Fruit fly (Drosophila melanogaster) whole organism, embryonic: Measurements from ENCODE around the gene se.

Experiments used
- Awh ChIP-seq: fragments of 200-800 bp; sonication (Bioruptor generic); IDR thresholded peaks from 2 replicates; pipeline ENCODE4, ENCODE4 v1.3.6; 2022; ENCODE audit warnings: missing biosample characterization, missing genetic modification characterization
- B-H2 ChIP-seq: fragments of 200-800 bp; sonication (Bioruptor generic); optimal IDR thresholded peaks from 2 replicates; lab custom pipeline; 2018; ENCODE audit warnings: missing biosample characterization, mild to moderate bottlenecking, missing genetic modification characterization
- Bgb ChIP-seq: fragments of 200-800 bp; sonication (Bioruptor generic); IDR thresholded peaks from 2 replicates; pipeline ENCODE4 v1.3.6; 2022; ENCODE audit warnings: missing biosample characterization, missing genetic modification characterization; ENCODE audit not compliant: partially characterized antibody
- CG10267 ChIP-seq: fragments of 200-800 bp; sonication (Bioruptor generic); optimal IDR thresholded peaks from 2 replicates; lab custom pipeline; 2018; ENCODE audit warnings: missing biosample characterization, mild to moderate bottlenecking, missing genetic modification characterization, moderate library complexity
- CG11723 ChIP-seq: fragments of 200-800 bp; sonication (Bioruptor generic); optimal IDR thresholded peaks from 2 replicates; lab custom pipeline; 2017; ENCODE audit warnings: missing biosample characterization, mild to moderate bottlenecking, missing genetic modification characterization
- CG12769 ChIP-seq: fragments of 200-800 bp; sonication (Bioruptor generic); optimal IDR thresholded peaks from 2 replicates; lab custom pipeline; 2019; ENCODE audit warnings: missing biosample characterization, mild to moderate bottlenecking, missing genetic modification characterization, moderate library complexity
- CG15011 ChIP-seq: fragments of 200-800 bp; sonication (Bioruptor generic); optimal IDR thresholded peaks from 3 replicates; lab custom pipeline; 2018; ENCODE audit warnings: missing biosample characterization, mild to moderate bottlenecking, missing genetic modification characterization
- CG15696 ChIP-seq: fragments of 200-800 bp; sonication (Bioruptor generic); optimal IDR thresholded peaks from 2 replicates; lab custom pipeline; 2019; ENCODE audit warnings: missing biosample characterization, mild to moderate bottlenecking, missing genetic modification characterization, moderate library complexity
- CG18476 ChIP-seq: fragments of 200-800 bp; sonication (Bioruptor generic); optimal IDR thresholded peaks from 2 replicates; lab custom pipeline; 2016; ENCODE audit warnings: missing biosample characterization, mild to moderate bottlenecking, missing genetic modification characterization
- CG18599 ChIP-seq: fragments of 200-800 bp; sonication (Bioruptor generic); optimal IDR thresholded peaks from 3 replicates; lab custom pipeline; 2017; ENCODE audit warnings: missing biosample characterization, missing genetic modification characterization, mild to moderate bottlenecking, moderate library complexity, missing genetic modification reagents
- CG3065 ChIP-seq: fragments of 200-800 bp; sonication (Bioruptor generic); optimal IDR thresholded peaks from 2 replicates; lab custom pipeline; 2016; ENCODE audit warnings: missing biosample characterization, missing genetic modification characterization
- CG32532 ChIP-seq: fragments of 200-800 bp; sonication (Bioruptor generic); IDR thresholded peaks from 2 replicates; pipeline ENCODE4 v1.3.6; 2022; ENCODE audit warnings: missing biosample characterization, missing genetic modification characterization
- CG3281 ChIP-seq: fragments of 200-800 bp; sonication (Bioruptor generic); optimal IDR thresholded peaks from 3 replicates; lab custom pipeline; 2017; ENCODE audit warnings: missing biosample characterization, mild to moderate bottlenecking, missing genetic modification characterization
- CG33213 ChIP-seq: fragments of 200-800 bp; sonication (Bioruptor generic); optimal IDR thresholded peaks from 3 replicates; lab custom pipeline; 2016; ENCODE audit warnings: missing biosample characterization, missing genetic modification characterization
- CG3407 ChIP-seq: fragments of 200-800 bp; sonication (Bioruptor generic); optimal IDR thresholded peaks from 2 replicates; lab custom pipeline; 2018; ENCODE audit warnings: missing biosample characterization, mild to moderate bottlenecking, missing genetic modification characterization
- CG6683 ChIP-seq: fragments of 200-800 bp; sonication (Bioruptor generic); optimal IDR thresholded peaks from 2 replicates; lab custom pipeline; 2017; ENCODE audit warnings: missing biosample characterization, mild to moderate bottlenecking, missing genetic modification characterization, missing genetic modification reagents
- CG7963 ChIP-seq: fragments of 200-800 bp; sonication (Bioruptor generic); IDR thresholded peaks from 3 replicates; pipeline ENCODE4 v1.3.6; 2022; ENCODE audit warnings: missing biosample characterization, missing genetic modification characterization; ENCODE audit not compliant: partially characterized antibody
- Deaf1 ChIP-seq: fragments of 200-800 bp; optimal IDR thresholded peaks from 3 replicates; lab custom pipeline; 2019; ENCODE audit warnings: missing biosample characterization, mild to moderate bottlenecking, missing genetic modification characterization, moderate library complexity
- H15 ChIP-seq: fragments of 200-800 bp; sonication (Bioruptor generic); IDR thresholded peaks from 3 replicates; pipeline ENCODE4 v1.3.6; 2022; ENCODE audit warnings: missing biosample characterization, missing genetic modification characterization
- H2.0 ChIP-seq: fragments of 200-800 bp; sonication (Bioruptor generic); IDR thresholded peaks from 2 replicates; pipeline ENCODE4 v1.3.6; 2022; ENCODE audit warnings: missing biosample characterization, missing genetic modification characterization
- Hmr ChIP-seq: fragments of 200-800 bp; sonication (Bioruptor generic); optimal IDR thresholded peaks from 3 replicates; lab custom pipeline; 2017; ENCODE audit warnings: mild to moderate bottlenecking, missing biosample characterization, missing genetic modification reagents, missing genetic modification characterization
- Hr3 ChIP-seq: fragments of 200-800 bp; sonication (Bioruptor generic); optimal IDR thresholded peaks from 3 replicates; lab custom pipeline; 2016; ENCODE audit warnings: missing biosample characterization, missing genetic modification characterization
- TFAM ChIP-seq: fragments of 200-800 bp; sonication (Bioruptor generic); optimal IDR thresholded peaks from 2 replicates; lab custom pipeline; 2017; ENCODE audit warnings: missing biosample characterization, missing genetic modification characterization, inconsistent platforms
- Trl ChIP-seq, 3 experiments: fragments of >200 bp in 2 of 3; fragments of 200-800 bp in 1 of 3; sonication (Bioruptor generic) in 1 of 3; optimal IDR thresholded peaks; 2 replicates in 1 of 3; 3 replicates in 2 of 3; lab custom pipeline; 2016 to 2017; ENCODE audit warnings: missing biosample characterization in 1 of 3, missing genetic modification characterization in 1 of 3
- Xrp1 ChIP-seq: fragments of 200-800 bp; sonication (Bioruptor generic); IDR thresholded peaks from 2 replicates; pipeline ENCODE4 v1.3.6; 2022; ENCODE audit warnings: missing biosample characterization, missing genetic modification characterization
- ac ChIP-seq: fragments of 200-800 bp; sonication (Bioruptor generic); optimal IDR thresholded peaks from 3 replicates; lab custom pipeline; 2017; ENCODE audit warnings: missing biosample characterization, mild to moderate bottlenecking, missing genetic modification characterization
- cad ChIP-seq: fragments of >200 bp; optimal IDR thresholded peaks from 2 replicates; lab custom pipeline; 2017; ENCODE audit warnings: missing biosample characterization, missing genetic modification characterization
- chm ChIP-seq: fragments of 200-800 bp; sonication (Bioruptor generic); IDR thresholded peaks from 2 replicates; pipeline ENCODE4 v1.3.6; 2022; ENCODE audit warnings: missing biosample characterization, missing genetic modification characterization
- cwo ChIP-seq: fragments of 200-800 bp; sonication (Bioruptor generic); optimal IDR thresholded peaks from 3 replicates; lab custom pipeline; 2017; ENCODE audit warnings: missing biosample characterization, missing genetic modification characterization, mild to moderate bottlenecking, moderate library complexity, missing genetic modification reagents
- dmrt11E ChIP-seq: fragments of 200-800 bp; sonication (Bioruptor generic); optimal IDR thresholded peaks from 3 replicates; lab custom pipeline; 2018; ENCODE audit warnings: missing biosample characterization, mild to moderate bottlenecking, missing genetic modification characterization, moderate library complexity
- fd64A ChIP-seq: fragments of 200-800 bp; sonication (Bioruptor generic); optimal IDR thresholded peaks from 3 replicates; lab custom pipeline; 2018; ENCODE audit warnings: missing biosample characterization, mild to moderate bottlenecking, missing genetic modification characterization
- gem ChIP-seq: fragments of 200-800 bp; sonication (Bioruptor generic); optimal IDR thresholded peaks from 2 replicates; lab custom pipeline; 2019; ENCODE audit warnings: missing biosample characterization, mild to moderate bottlenecking, missing genetic modification characterization, moderate library complexity
- gsb ChIP-seq: fragments of 200-800 bp; sonication (Bioruptor generic); IDR thresholded peaks from 2 replicates; pipeline ENCODE4 v1.3.6; 2022; ENCODE audit warnings: missing biosample characterization, missing genetic modification characterization
- hbn ChIP-seq: fragments of 200-800 bp; sonication (Bioruptor generic); IDR thresholded peaks from 2 replicates; pipeline ENCODE4 v1.3.6; 2022; ENCODE audit warnings: missing biosample characterization, missing genetic modification characterization; ENCODE audit not compliant: partially characterized antibody
- hkb ChIP-seq, 2 experiments: fragments of 200-800 bp in 1 of 2; fragments of >200 bp in 1 of 2; sonication (Bioruptor generic) in 1 of 2; IDR thresholded peaks in 1 of 2; optimal IDR thresholded peaks in 1 of 2; 2 replicates each; pipeline versions ENCODE4 v1.3.6 to Lab custom; 2017 to 2022; ENCODE audit warnings: missing biosample characterization in 1 of 2, missing genetic modification characterization in 1 of 2
- ken ChIP-seq: fragments of 200-800 bp; sonication (Bioruptor generic); IDR thresholded peaks from 3 replicates; pipeline ENCODE4 v1.3.6; 2022; ENCODE audit warnings: missing biosample characterization, missing genetic modification characterization
- mirr ChIP-seq: fragments of 200-800 bp; sonication (Bioruptor generic); optimal IDR thresholded peaks from 3 replicates; lab custom pipeline; 2018; ENCODE audit warnings: missing biosample characterization, mild to moderate bottlenecking, missing genetic modification characterization
- nom ChIP-seq: fragments of 200-800 bp; sonication (Bioruptor generic); optimal IDR thresholded peaks from 2 replicates; lab custom pipeline; 2017; ENCODE audit warnings: missing biosample characterization, missing genetic modification characterization, mild to moderate bottlenecking, moderate library complexity, missing genetic modification reagents
- otp ChIP-seq: fragments of 200-800 bp; sonication (Bioruptor generic); IDR thresholded peaks from 3 replicates; pipeline ENCODE4, ENCODE4 v1.3.6; 2022; ENCODE audit warnings: missing biosample characterization, missing genetic modification characterization
- prd ChIP-seq, 3 experiments: fragments of >200 bp in 2 of 3; fragments of 200-800 bp in 1 of 3; sonication (Bioruptor generic) in 1 of 3; optimal IDR thresholded peaks in 2 of 3; IDR thresholded peaks in 1 of 3; 2 replicates in 2 of 3; 3 replicates in 1 of 3; pipeline versions ENCODE4 v1.3.6 to Lab custom; 2017 to 2022; ENCODE audit warnings: missing biosample characterization in 1 of 3, missing genetic modification characterization in 1 of 3
- pros ChIP-seq: fragments of 200-800 bp; sonication (Bioruptor generic); optimal IDR thresholded peaks from 3 replicates; lab custom pipeline; 2019; ENCODE audit warnings: missing biosample characterization, mild to moderate bottlenecking, missing genetic modification characterization, moderate library complexity
- repo ChIP-seq: fragments of 200-800 bp; sonication (Bioruptor generic); optimal IDR thresholded peaks from 2 replicates; lab custom pipeline; 2016; ENCODE audit warnings: missing biosample characterization, missing genetic modification characterization
- sens ChIP-seq: fragments of 200-800 bp; sonication (Bioruptor generic); peaks from one replicate; lab custom pipeline; 2016; ENCODE audit warnings: missing biosample characterization, missing genetic modification characterization
- sim ChIP-seq: fragments of 200-800 bp; sonication (Bioruptor generic); IDR thresholded peaks from 2 replicates; pipeline ENCODE4 v1.3.6; 2022; ENCODE audit warnings: missing biosample characterization, missing genetic modification characterization
- slp2 ChIP-seq: fragments of 200-800 bp; sonication (Bioruptor generic); optimal IDR thresholded peaks from 2 replicates; lab custom pipeline; 2016; ENCODE audit warnings: missing biosample characterization, missing genetic modification characterization
- sr ChIP-seq: fragments of 200-800 bp; sonication (Bioruptor generic); IDR thresholded peaks from 3 replicates; pipeline ENCODE4 v1.3.6; 2022; ENCODE audit warnings: missing biosample characterization, missing genetic modification characterization
- tap ChIP-seq: fragments of 200-800 bp; optimal IDR thresholded peaks from 3 replicates; lab custom pipeline; 2019; ENCODE audit warnings: missing biosample characterization, mild to moderate bottlenecking, missing genetic modification characterization, moderate library complexity
- tup ChIP-seq: fragments of 200-800 bp; sonication (Bioruptor generic); optimal IDR thresholded peaks from 2 replicates; lab custom pipeline; 2016; ENCODE audit warnings: missing biosample characterization, mild to moderate bottlenecking, missing genetic modification characterization, moderate library complexity

se gene

dm6 chr3L:8546355-8546771 lies 26.0 kb downstream of the se start (continued):
- TF ChIP-seq Awh (0 out of 2 replicates have a peak, but pooled peaks have one; percentile 10), H2.0 (peak; percentile 12; the same call in 1 of the 2 replicates), CG3281 (GFP tag; lab: Kevin White, UChicago) (peak; percentile 19), ken (GFP tag; lab: Robert Waterston, UW) (0 out of 3 replicates have a peak, but pooled peaks have one; percentile 52), CG18476 (no peak), tup (GFP tag; lab: Kevin White, UChicago) (no peak), ac (no peak), Hmr (GFP tag; lab: Kevin White, UChicago) (no peak), CG6683 (no peak), prd (optimal IDR thresholded peaks at IDR 0.05; lab: Kevin White, UChicago) (no peak), prd (GFP tag; IDR thresholded peaks at IDR 0.05; lab: Robert Waterston, UW) (no peak), CG7963 (GFP tag; lab: Robert Waterston, UW) (no peak), pros (GFP tag; lab: Kevin White, UChicago) (no peak), dmrt11E (tag; lab: Kevin White, UChicago) (no peak), tap (tag; lab: Kevin White, UChicago) (peak; percentile 11), H15 (GFP tag; lab: Robert Waterston, UW) (no peak), gsb (peak; percentile 25; the same call in 1 of the 2 replicates), cwo (peak; percentile 45), Deaf1 (tag; lab: Kevin White, UChicago) (peak; percentile 84), chm (GFP tag; lab: Robert Waterston, UW) (peak; percentile 54; the same call in 1 of the 2 replicates), B-H2 (no peak), otp (0 out of 3 replicates have a peak, but pooled peaks have one; percentile 30), CG3407 (GFP tag; lab: Kevin White, UChicago) (no peak), CG18599 (GFP tag; lab: Kevin White, UChicago) (peak; percentile 20), nom (peak; percentile 89), CG11723 (GFP tag; lab: Kevin White, UChicago) (no peak), cad (no peak), Hr3 (GFP tag; lab: Kevin White, UChicago) (no peak), Trl (optimal IDR thresholded peaks at IDR 0.05; lab: Kevin White, UChicago) (peak; percentile 94), Trl (GFP tag; optimal IDR thresholded peaks at IDR 0.05; lab: Kevin White, UChicago) (no peak), hbn (GFP tag; lab: Robert Waterston, UW) (peak; percentile 41; the same call in 1 of the 2 replicates), CG12769 (tag; lab: Kevin White, UChicago) (peak; percentile 91), CG15696 (tag; lab: Kevin White, UChicago) (no peak), CG15011 (no peak), CG32532 (GFP tag; lab: Robert Waterston, UW) (peak; percentile 61; the same call in 1 of the 2 replicates), repo (GFP tag; lab: Kevin White, UChicago) (no peak), slp2 (GFP tag; lab: Kevin White, UChicago) (no peak), sr (GFP tag; lab: Robert Waterston, UW) (0 out of 3 replicates have a peak, but pooled peaks have one; percentile 14), gem (tag; lab: Kevin White, UChicago) (no peak), fd64A (GFP tag; lab: Kevin White, UChicago) (no peak), hkb (optimal IDR thresholded peaks at IDR 0.05; lab: Kevin White, UChicago) (no peak), hkb (GFP tag; IDR thresholded peaks at IDR 0.05; lab: Robert Waterston, UW) (0 out of 2 replicates have a peak, but pooled peaks have one; percentile 26), sens (GFP tag; lab: Kevin White, UChicago) (peak; percentile 51), TFAM (no peak), sim (no peak), Bgb (GFP tag; lab: Robert Waterston, UW) (no peak; the same call in 1 of the 2 replicates), mirr (GFP tag; lab: Kevin White, UChicago) (peak; percentile 54), CG33213 (GFP tag; lab: Kevin White, UChicago) (no peak), Xrp1 (GFP tag; lab: Robert Waterston, UW) (peak; percentile 38), CG10267 (tag; lab: Kevin White, UChicago) (no peak), CG3065 (GFP tag; lab: Kevin White, UChicago) (no peak)
